Worm (Caenorhabditis elegans) whole organism, L4 larva: ENCODE results near the gene Y39G8B.5.
"Not testable (repeated sequence)": the region's sequence is repeated elsewhere in the genome, so short reads cannot be mapped to it uniquely, and the experiment has no call there.

ENCODE experiments used
- F10B5.3 ChIP-seq: sonication (generic microtip); optimal IDR thresholded peaks from 2 replicates; lab custom pipeline; 2016; ENCODE audit warnings: mild to moderate bottlenecking, missing genetic modification characterization, missing compliant biosample characterization
- F26F4.8 ChIP-seq: fragments of 200-800 bp; sonication (Bioruptor generic); conservative IDR thresholded peaks from 2 replicates; pipeline ENCODE4 v1.3.6; 2022; ENCODE audit warnings: missing genetic modification characterization, missing compliant biosample characterization
- F44E2.7 ChIP-seq: fragments of 200-800 bp; sonication (Bioruptor generic); IDR thresholded peaks from 2 replicates; pipeline ENCODE4 v2.1.2; 2022; ENCODE audit warnings: missing genetic modification characterization, missing compliant biosample characterization
- F49E8.2 ChIP-seq: sonication (generic microtip); optimal IDR thresholded peaks from 2 replicates; lab custom pipeline; 2016; ENCODE audit warnings: missing compliant biosample characterization, mild to moderate bottlenecking, missing genetic modification characterization, borderline replicate concordance
- Y75B8A.6 ChIP-seq: fragments of 200-800 bp; sonication (Bioruptor generic); IDR thresholded peaks from 2 replicates; pipeline ENCODE4 v1.3.6; 2022; ENCODE audit warnings: missing genetic modification reagents, missing genetic modification characterization, missing compliant biosample characterization
- aha-1 ChIP-seq: fragments of 150-350 bp; peaks from one replicate; lab custom pipeline; 2014; ENCODE audit warnings: missing biosample characterization, missing genetic modification characterization
- attf-4 ChIP-seq: sonication (generic microtip); optimal IDR thresholded peaks from 3 replicates; lab custom pipeline; 2017; ENCODE audit warnings: missing biosample characterization, missing genetic modification characterization
- ceh-20 ChIP-seq: fragments of 200-800 bp; sonication (Bioruptor generic); IDR thresholded peaks from 2 replicates; pipeline ENCODE4 v1.3.6; 2022; ENCODE audit warnings: missing genetic modification reagents, missing genetic modification characterization, missing compliant biosample characterization
- ceh-32 ChIP-seq: sonication (generic microtip); optimal IDR thresholded peaks from 2 replicates; lab custom pipeline; 2016; ENCODE audit warnings: mild to moderate bottlenecking, missing genetic modification characterization, missing compliant biosample characterization; ENCODE audit not compliant: poor library complexity
- ceh-44 ChIP-seq: fragments of 200-800 bp; sonication (Bioruptor generic); IDR thresholded peaks from 2 replicates; pipeline ENCODE4 v1.3.6; 2022; ENCODE audit warnings: missing genetic modification reagents, missing genetic modification characterization, missing compliant biosample characterization
- ces-1 ChIP-seq: fragments of 150-350 bp; sonication (generic microtip); optimal IDR thresholded peaks from 4 replicates; lab custom pipeline; 2014; ENCODE audit warnings: missing biosample characterization, missing genetic modification reagents, missing genetic modification characterization
- daf-16 ChIP-seq, 3 experiments: sonication (generic microtip); optimal IDR thresholded peaks; 2 replicates each; lab custom pipeline; 2016 to 2017; ENCODE audit warnings: missing genetic modification characterization in 3 of 3, missing genetic modification reagents in 3 of 3, mild to moderate bottlenecking in 2 of 3, missing compliant biosample characterization in 2 of 3, missing biosample characterization in 1 of 3, moderate library complexity in 1 of 3
- dmd-6 ChIP-seq: fragments of 200-800 bp; sonication (Bioruptor generic); IDR thresholded peaks from 2 replicates; pipeline ENCODE4 v1.3.6; 2022; ENCODE audit warnings: missing genetic modification reagents, missing genetic modification characterization, missing compliant biosample characterization
- dmd-8 ChIP-seq: fragments of 200-800 bp; sonication (Bioruptor generic); IDR thresholded peaks from 2 replicates; pipeline ENCODE4 v1.3.6; 2022; ENCODE audit warnings: missing genetic modification characterization, missing compliant biosample characterization
- dmd-9 ChIP-seq: fragments of 200-800 bp; sonication (Bioruptor generic); IDR thresholded peaks from 2 replicates; pipeline ENCODE4 v1.3.6; 2022; ENCODE audit warnings: missing genetic modification reagents, missing genetic modification characterization, missing compliant biosample characterization
- egl-43 ChIP-seq: fragments of 200-800 bp; sonication (Bioruptor generic); IDR thresholded peaks from 2 replicates; pipeline ENCODE4 v1.3.6; 2022; ENCODE audit warnings: missing genetic modification reagents, missing genetic modification characterization, missing compliant biosample characterization
- fkh-10 ChIP-seq: fragments of 150-350 bp; optimal IDR thresholded peaks from 2 replicates; lab custom pipeline; 2014; ENCODE audit warnings: missing biosample characterization, missing genetic modification reagents, missing genetic modification characterization
- gei-8 ChIP-seq: fragments of 200-800 bp; sonication (Bioruptor generic); optimal IDR thresholded peaks from 2 replicates; lab custom pipeline; 2018; ENCODE audit warnings: mild to moderate bottlenecking, missing genetic modification characterization, missing compliant biosample characterization
- hif-1 ChIP-seq, 2 experiments: sonication (generic microtip); optimal IDR thresholded peaks; 2 replicates each; lab custom pipeline; 2016 to 2017; ENCODE audit warnings: missing compliant biosample characterization in 2 of 2, missing genetic modification characterization in 2 of 2, missing genetic modification reagents in 2 of 2, missing genotype in 2 of 2, mild to moderate bottlenecking in 1 of 2
- hlh-30 ChIP-seq: sonication (generic microtip); optimal IDR thresholded peaks from 2 replicates; lab custom pipeline; 2017; ENCODE audit warnings: antibody characterized with exemption, mild to moderate bottlenecking, missing genetic modification characterization, missing compliant biosample characterization; ENCODE audit not compliant: insufficient read depth
- lin-1 ChIP-seq: fragments of 200-800 bp; sonication (Bioruptor generic); IDR thresholded peaks from 2 replicates; pipeline ENCODE4 v1.3.6; 2022; ENCODE audit warnings: missing genetic modification reagents, missing genetic modification characterization, missing compliant biosample characterization
- mdt-29 ChIP-seq: fragments of 200-800 bp; sonication (Bioruptor generic); IDR thresholded peaks from 2 replicates; pipeline ENCODE4 v1.3.6; 2022; ENCODE audit warnings: missing genetic modification reagents, missing genetic modification characterization, missing compliant biosample characterization
- mes-2 ChIP-seq: sonication (generic microtip); optimal IDR thresholded peaks from 2 replicates; lab custom pipeline; 2016; ENCODE audit warnings: missing genotype, mild to moderate bottlenecking, missing genetic modification characterization, missing compliant biosample characterization; ENCODE audit not compliant: poor library complexity, severe bottlenecking
- mxl-3 ChIP-seq: fragments of 200-800 bp; sonication (Bioruptor generic); optimal IDR thresholded peaks from 2 replicates; lab custom pipeline; 2018; ENCODE audit warnings: mild to moderate bottlenecking, missing genetic modification characterization, missing compliant biosample characterization
- nhr-10 ChIP-seq: fragments of 150-350 bp; optimal IDR thresholded peaks from 2 replicates; lab custom pipeline; 2014; ENCODE audit warnings: missing biosample characterization, missing genetic modification characterization
- nhr-102 ChIP-seq: sonication (generic microtip); optimal IDR thresholded peaks from 2 replicates; lab custom pipeline; 2016; ENCODE audit warnings: mild to moderate bottlenecking, missing genetic modification characterization, moderate library complexity, missing compliant biosample characterization
- nhr-41 ChIP-seq: fragments of 200-800 bp; sonication (Bioruptor generic); IDR thresholded peaks from 2 replicates; pipeline ENCODE4 v1.3.6; 2022; ENCODE audit warnings: missing genetic modification reagents, missing genetic modification characterization, missing compliant biosample characterization
- nhr-42 ChIP-seq: fragments of 200-800 bp; sonication (Bioruptor generic); IDR thresholded peaks from 2 replicates; pipeline ENCODE4 v1.3.6; 2022; ENCODE audit warnings: missing genetic modification characterization, missing compliant biosample characterization
- nhr-76 ChIP-seq: fragments of 150-350 bp; optimal IDR thresholded peaks from 2 replicates; lab custom pipeline; 2014; ENCODE audit warnings: missing biosample characterization, missing genetic modification characterization
- nhr-77 ChIP-seq: fragments of 150-350 bp; optimal IDR thresholded peaks from 2 replicates; lab custom pipeline; 2014; ENCODE audit warnings: missing biosample characterization, missing genetic modification characterization
- php-3 ChIP-seq: fragments of 200-800 bp; sonication (Bioruptor generic); IDR thresholded peaks from 2 replicates; pipeline ENCODE4 v1.3.6; 2022; ENCODE audit warnings: missing genetic modification reagents, missing genetic modification characterization, missing compliant biosample characterization
- pqm-1 ChIP-seq: sonication (generic microtip); optimal IDR thresholded peaks from 2 replicates; lab custom pipeline; 2017; ENCODE audit warnings: missing biosample characterization, missing genetic modification characterization
- set-16 ChIP-seq: fragments of 200-800 bp; sonication (Bioruptor generic); IDR thresholded peaks from 2 replicates; pipeline ENCODE4 v1.3.6; 2022; ENCODE audit warnings: missing genetic modification reagents, missing genetic modification characterization, missing compliant biosample characterization
- skn-1 ChIP-seq: fragments of 150-350 bp; optimal IDR thresholded peaks from 2 replicates; lab custom pipeline; 2014; ENCODE audit warnings: missing biosample characterization, missing genetic modification characterization
- tag-97 ChIP-seq: fragments of 200-800 bp; sonication (Bioruptor generic); IDR thresholded peaks from 2 replicates; pipeline ENCODE4 v1.3.6; 2022; ENCODE audit warnings: missing genetic modification characterization, missing compliant biosample characterization
- unc-39 ChIP-seq: sonication (generic microtip); optimal IDR thresholded peaks from 2 replicates; lab custom pipeline; 2017; ENCODE audit warnings: missing biosample characterization, missing genetic modification characterization
- unc-62 ChIP-seq, 3 experiments: fragments of 150-350 bp in 1 of 3; sonication (generic microtip); optimal IDR thresholded peaks in 2 of 3; peaks in 1 of 3; 1 replicate in 1 of 3; 2 replicates in 2 of 3; lab custom pipeline; 2014 to 2017; ENCODE audit warnings: missing biosample characterization in 3 of 3, missing genetic modification characterization in 3 of 3, missing genetic modification reagents in 3 of 3, missing genotype in 1 of 3
- vab-7 ChIP-seq: fragments of 200-800 bp; sonication (Bioruptor generic); IDR thresholded peaks from 2 replicates; pipeline ENCODE4 v1.3.6; 2022; ENCODE audit warnings: missing genetic modification reagents, missing genetic modification characterization, missing compliant biosample characterization
- zag-1 ChIP-seq: fragments of 150-350 bp; optimal IDR thresholded peaks from 2 replicates; lab custom pipeline; 2014; ENCODE audit warnings: missing biosample characterization, missing genetic modification characterization
- zip-11 ChIP-seq: fragments of 200-800 bp; sonication (Bioruptor generic); IDR thresholded peaks from 2 replicates; pipeline ENCODE4 v1.3.6; 2022; ENCODE audit warnings: missing genetic modification characterization, missing compliant biosample characterization
- zip-2 ChIP-seq: fragments of 150-350 bp; optimal IDR thresholded peaks from 2 replicates; lab custom pipeline; 2014; ENCODE audit warnings: missing biosample characterization, missing genetic modification characterization
- ztf-7 ChIP-seq: fragments of 150-350 bp; optimal IDR thresholded peaks from 2 replicates; lab custom pipeline; 2014; ENCODE audit warnings: missing biosample characterization, missing genetic modification characterization

Y39G8B.5 gene

DNA sequence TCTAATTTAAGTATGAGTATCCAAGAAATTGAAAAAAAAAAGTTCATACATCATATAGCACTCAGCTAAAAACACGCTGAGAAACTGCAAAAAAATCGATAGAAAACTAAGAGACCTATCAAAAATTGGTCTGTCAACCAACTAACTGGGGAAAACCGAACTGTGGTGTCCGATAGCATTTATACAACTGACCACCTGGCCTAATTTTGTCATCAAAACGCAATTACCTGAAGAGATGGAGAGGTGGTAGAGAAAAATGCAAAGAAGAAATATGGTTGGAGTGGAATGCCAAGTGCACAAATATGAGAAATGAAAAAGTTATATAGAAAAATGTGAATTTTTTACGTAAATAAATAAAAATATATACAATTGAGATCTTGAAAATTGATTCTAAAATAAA lies 18.1 kb downstream of the Y39G8B.5 start, which contains the start of gene Y39G8B.1 (continued):
- TF ChIP-seq nhr-77 (tag; lab: Kevin White, UChicago), result peak; percentile 46
- no peak for TF ChIP-seq nhr-76
- peak; percentile 5 for TF ChIP-seq pqm-1 (tag; lab: Kevin White, UChicago)
- 0 out of 2 replicates have a peak, but pooled peaks have one; percentile 19 for TF ChIP-seq dmd-6
- peak in 1 of 2 experiments; percentile 79 for TF ChIP-seq unc-62 (GFP tag; optimal IDR thresholded peaks at IDR 0.05 in 1 of 2; lab: Kevin White, UChicago)
- no peak for TF ChIP-seq unc-62 (tag; optimal IDR thresholded peaks at IDR 0.05; lab: Kevin White, UChicago)
- TF ChIP-seq attf-4 (tag; lab: Kevin White, UChicago), result no peak
- no peak for TF ChIP-seq ceh-44 (GFP tag; lab: Robert Waterston, UW)
- TF ChIP-seq hif-1 (tag; optimal IDR thresholded peaks at IDR 0.05; lab: Kevin White, UChicago), result no peak
- TF ChIP-seq ceh-32, result no peak
- TF ChIP-seq hlh-30, result peak; percentile 15
- TF ChIP-seq F49E8.2, result no peak

DNA sequence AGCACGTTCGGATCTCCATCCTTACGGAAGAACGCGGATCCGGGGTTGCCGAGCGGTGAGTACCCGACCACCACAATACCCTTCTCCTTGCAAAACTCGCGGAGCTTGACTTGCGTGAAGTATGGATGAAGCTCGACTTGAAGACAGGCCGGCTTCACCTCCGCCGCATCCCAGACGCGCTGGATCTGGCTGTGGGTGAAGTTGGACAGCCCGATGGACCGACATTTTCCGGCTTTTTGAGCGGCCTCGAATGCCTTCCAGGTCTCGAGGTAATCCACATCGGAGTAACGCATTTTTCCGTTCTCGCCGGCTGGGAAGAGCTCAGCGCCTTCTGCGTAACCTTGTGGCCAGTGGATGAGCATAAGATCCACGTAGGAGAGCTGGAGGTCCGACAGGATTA lies 19.4 kb downstream of the Y39G8B.5 start:
- TF ChIP-seq nhr-41 (GFP tag; lab: Robert Waterston, UW) (no peak), egl-43 (GFP tag; lab: Robert Waterston, UW) (0 out of 2 replicates have a peak, but pooled peaks have one; percentile 32), attf-4 (tag; lab: Kevin White, UChicago) (no peak), nhr-42 (peak; percentile 54), nhr-102 (tag; lab: Kevin White, UChicago) (no peak), unc-39 (tag; lab: Kevin White, UChicago) (no peak), zip-2 (no peak), zip-11 (no peak), ces-1 (no peak), vab-7 (GFP tag; lab: Robert Waterston, UW) (no peak), set-16 (peak; percentile 82), aha-1 (tag; lab: Kevin White, UChicago) (peak; percentile 87), nhr-10 (no peak)

DNA sequence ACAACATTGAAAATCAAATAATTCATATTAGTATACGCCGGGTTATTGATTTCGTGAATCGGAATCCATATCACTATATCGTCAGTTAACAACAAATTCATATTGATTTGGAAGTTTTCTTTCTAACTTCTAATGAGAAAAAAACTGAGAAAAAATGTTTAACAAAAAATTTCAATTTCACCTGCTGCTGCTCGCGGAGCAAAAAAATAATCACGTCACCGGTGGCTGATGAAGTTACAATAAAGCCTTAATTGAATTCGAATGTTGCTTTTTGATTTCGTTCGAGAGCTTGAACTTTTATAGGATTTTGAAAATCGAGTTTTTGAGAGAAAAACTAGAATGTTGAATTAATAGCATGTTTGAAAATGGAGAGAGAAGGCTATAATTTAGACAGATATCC lies 22.7 kb downstream of the Y39G8B.5 start, which contains the start of gene sre-43:
sre-43 (minus strand) TSS at position 101 of the 400 bp plus-strand sequence.
- TF ChIP-seq F10B5.3 (tag; lab: Kevin White, UChicago), result no peak
- TF ChIP-seq dmd-6, result no peak
- no peak for TF ChIP-seq nhr-41 (GFP tag; lab: Robert Waterston, UW)
- no peak for TF ChIP-seq ztf-7 (tag; lab: Kevin White, UChicago)
- TF ChIP-seq mxl-3 (GFP tag; lab: Kevin White, UChicago), result no peak
- no peak for TF ChIP-seq daf-16 (GFP tag; optimal IDR thresholded peaks at IDR 0.05; lab: Kevin White, UChicago)
- TF ChIP-seq daf-16 (tag; optimal IDR thresholded peaks at IDR 0.05; lab: Kevin White, UChicago), result no peak
- TF ChIP-seq php-3 (GFP tag; lab: Robert Waterston, UW), result no peak
- TF ChIP-seq F44E2.7, result no peak
- no peak for TF ChIP-seq tag-97 (GFP tag; lab: Robert Waterston, UW)
- no peak for TF ChIP-seq vab-7 (GFP tag; lab: Robert Waterston, UW)
- TF ChIP-seq zag-1 (tag; lab: Kevin White, UChicago), result no peak
- no peak for TF ChIP-seq mes-2 (tag; lab: Kevin White, UChicago)

DNA sequence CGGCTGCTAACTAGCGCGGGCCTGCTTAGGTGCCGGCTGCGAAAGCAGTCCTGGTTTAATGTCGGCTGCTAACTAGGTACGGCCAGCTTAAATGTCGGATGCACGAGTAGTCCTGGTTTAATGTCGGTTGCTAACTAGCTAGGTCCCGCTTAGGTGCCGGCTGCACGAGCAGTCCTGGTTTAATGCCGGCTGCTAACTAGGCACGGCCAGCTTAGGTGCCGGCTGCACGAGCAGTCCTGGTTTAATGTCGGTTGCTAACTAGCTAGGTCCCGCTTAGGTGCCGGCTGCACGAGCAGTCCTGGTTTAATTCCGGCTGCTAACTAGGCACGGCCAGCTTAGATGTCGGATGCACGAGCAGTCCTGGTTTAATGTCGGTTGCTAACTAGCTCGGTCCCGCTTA lies 23.6 kb downstream of the Y39G8B.5 start:
- TF ChIP-seq set-16 (peak; percentile 47; the same call in 1 of the 2 replicates), unc-62 (GFP tag; optimal IDR thresholded peaks at IDR 0.05 in 1 of 2; lab: Kevin White, UChicago) (peak in 1 of 2 experiments; percentile 89), nhr-42 (0 out of 2 replicates have a peak, but pooled peaks have one; percentile 25)
- TF ChIP-seq unc-62 (tag; optimal IDR thresholded peaks at IDR 0.05; lab: Kevin White, UChicago), result not testable (repeated sequence)

DNA sequence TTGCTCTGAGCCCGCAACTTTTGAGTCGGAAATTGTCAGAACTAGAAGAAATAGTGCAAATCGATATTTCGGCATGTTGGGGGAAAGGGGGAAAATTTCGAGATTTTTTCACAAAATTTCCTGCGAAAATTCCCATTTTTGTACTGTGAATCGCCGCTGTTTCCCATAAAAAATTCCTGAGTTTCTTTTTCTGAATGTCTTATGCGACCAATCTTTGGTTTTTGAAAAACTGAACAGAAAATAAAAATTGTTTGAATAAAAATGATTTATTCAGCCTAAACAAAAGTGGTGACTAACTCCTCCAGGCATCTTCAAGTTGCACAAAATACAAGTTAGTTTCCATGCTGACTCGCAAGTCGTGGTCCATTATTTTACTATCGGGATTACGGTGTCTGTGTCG lies 25.4 kb downstream of the Y39G8B.5 start, which contains the start of gene W07G1.7:
W07G1.7 (minus strand) TSS at position 101 of the 400 bp plus-strand sequence.
- TF ChIP-seq gei-8 (GFP tag; lab: Kevin White, UChicago) (no peak), Y75B8A.6 (GFP tag; lab: Robert Waterston, UW) (no peak), nhr-42 (no peak), nhr-76 (no peak), fkh-10 (GFP tag; lab: Kevin White, UChicago) (no peak), dmd-9 (GFP tag; lab: Robert Waterston, UW) (no peak), dmd-8 (GFP tag; lab: Robert Waterston, UW) (no peak), lin-1 (GFP tag; lab: Robert Waterston, UW) (no peak), egl-43 (GFP tag; lab: Robert Waterston, UW) (no peak), php-3 (GFP tag; lab: Robert Waterston, UW) (no peak), skn-1 (tag; lab: Kevin White, UChicago) (no peak), ceh-32 (no peak), mdt-29 (GFP tag; lab: Robert Waterston, UW) (no peak), nhr-102 (tag; lab: Kevin White, UChicago) (no peak), nhr-41 (GFP tag; lab: Robert Waterston, UW) (no peak), ceh-20 (GFP tag; lab: Robert Waterston, UW) (no peak), zag-1 (tag; lab: Kevin White, UChicago) (no peak), F26F4.8 (GFP tag; lab: Robert Waterston, UW) (no peak), unc-62 (GFP tag; optimal IDR thresholded peaks at IDR 0.05 in 1 of 2; lab: Kevin White, UChicago) (no peak), unc-62 (tag; optimal IDR thresholded peaks at IDR 0.05; lab: Kevin White, UChicago) (no peak)
